Worm (Caenorhabditis elegans) whole organism, young adult: Measurements from ENCODE around the gene srh-234.

Source experiments
- B0019.2 ChIP-seq: fragments of 200-800 bp; sonication (Bioruptor generic); conservative IDR thresholded peaks from 2 replicates; pipeline ENCODE4 v1.3.6; 2022; ENCODE audit warnings: missing genetic modification reagents, missing genetic modification characterization, missing compliant biosample characterization
- C17E4.6 ChIP-seq: fragments of 200-800 bp; sonication (Bioruptor generic); IDR thresholded peaks from 2 replicates; pipeline ENCODE4 v1.3.6; 2022; ENCODE audit warnings: missing genetic modification reagents, missing genetic modification characterization, missing compliant biosample characterization
- F10E7.11 ChIP-seq: sonication (generic microtip); optimal IDR thresholded peaks from 2 replicates; lab custom pipeline; 2017; ENCODE audit warnings: mild to moderate bottlenecking, missing genetic modification characterization, moderate library complexity, missing compliant biosample characterization
- F22D6.2 ChIP-seq: sonication (generic microtip); optimal IDR thresholded peaks from 2 replicates; lab custom pipeline; 2016; ENCODE audit warnings: mild to moderate bottlenecking, missing genetic modification characterization, missing compliant biosample characterization
- F23B12.7 ChIP-seq: sonication (generic microtip); optimal IDR thresholded peaks from 2 replicates; lab custom pipeline; 2017; ENCODE audit warnings: missing genetic modification characterization, mild to moderate bottlenecking, missing compliant biosample characterization, antibody characterized with exemption, moderate library complexity; ENCODE audit not compliant: insufficient read depth
- F33H1.4 ChIP-seq: fragments of 200-800 bp; sonication (Bioruptor generic); IDR thresholded peaks from 2 replicates; pipeline ENCODE4 v1.3.6; 2022; ENCODE audit warnings: missing genetic modification reagents, missing genetic modification characterization, missing compliant biosample characterization
- F57A8.1 ChIP-seq: fragments of 200-800 bp; sonication (Bioruptor generic); optimal IDR thresholded peaks from 2 replicates; lab custom pipeline; 2018; ENCODE audit warnings: mild to moderate bottlenecking, missing genetic modification characterization, moderate library complexity, missing compliant biosample characterization
- K11D2.4 ChIP-seq: fragments of 200-800 bp; sonication (Bioruptor generic); IDR thresholded peaks from 2 replicates; pipeline ENCODE4 v1.3.6; 2022; ENCODE audit warnings: missing genetic modification reagents, missing genetic modification characterization, missing compliant biosample characterization
- T26A5.8 ChIP-seq: sonication (generic microtip); optimal IDR thresholded peaks from 2 replicates; lab custom pipeline; 2016; ENCODE audit warnings: missing genetic modification characterization, missing compliant biosample characterization
- Y79H2A.3 ChIP-seq: fragments of 200-800 bp; sonication (Bioruptor generic); conservative IDR thresholded peaks from 2 replicates; pipeline ENCODE4 v1.3.6; 2022; ENCODE audit warnings: missing genetic modification reagents, missing genetic modification characterization, missing compliant biosample characterization
- atf-7 ChIP-seq: sonication (generic microtip); optimal IDR thresholded peaks from 2 replicates; lab custom pipeline; 2017; ENCODE audit warnings: mild to moderate bottlenecking, missing genetic modification characterization, missing compliant biosample characterization
- attf-3 ChIP-seq: fragments of 200-800 bp; sonication (Bioruptor generic); conservative IDR thresholded peaks from 2 replicates; pipeline ENCODE4 v1.3.6; 2022; ENCODE audit warnings: missing genetic modification reagents, missing genetic modification characterization, missing compliant biosample characterization
- ceh-100 ChIP-seq: fragments of 200-800 bp; sonication (Bioruptor generic); IDR thresholded peaks from 2 replicates; pipeline ENCODE4 v1.3.6; 2022; ENCODE audit warnings: missing genetic modification reagents, missing genetic modification characterization, missing compliant biosample characterization
- fkh-3 ChIP-seq: sonication (generic microtip); optimal IDR thresholded peaks from 2 replicates; lab custom pipeline; 2016; ENCODE audit warnings: mild to moderate bottlenecking, missing genetic modification characterization, missing compliant biosample characterization
- hlh-12 ChIP-seq: sonication (generic microtip); optimal IDR thresholded peaks from 2 replicates; lab custom pipeline; 2016; ENCODE audit warnings: missing genetic modification characterization, missing compliant biosample characterization
- let-526 ChIP-seq: fragments of 200-800 bp; sonication (Bioruptor generic); IDR thresholded peaks from 2 replicates; pipeline ENCODE4 v1.3.6; 2022; ENCODE audit warnings: missing genetic modification reagents, missing genetic modification characterization, missing compliant biosample characterization
- lin-26 ChIP-seq: fragments of 200-800 bp; sonication (Bioruptor generic); IDR thresholded peaks from 2 replicates; pipeline ENCODE4 v1.3.6; 2022; ENCODE audit warnings: missing genetic modification reagents, missing genetic modification characterization, missing compliant biosample characterization
- lir-1 ChIP-seq: fragments of 200-800 bp; sonication (Bioruptor generic); conservative IDR thresholded peaks from 2 replicates; pipeline ENCODE4 v1.3.6; 2022; ENCODE audit warnings: missing genetic modification reagents, missing genetic modification characterization, missing compliant biosample characterization
- lsl-1 ChIP-seq: fragments of 200-800 bp; sonication (Bioruptor generic); optimal IDR thresholded peaks from 2 replicates; lab custom pipeline; 2018; ENCODE audit warnings: mild to moderate bottlenecking, missing genetic modification characterization, moderate library complexity, missing compliant biosample characterization
- lsy-27 ChIP-seq: sonication (generic microtip); optimal IDR thresholded peaks from 2 replicates; lab custom pipeline; 2017; ENCODE audit warnings: missing genetic modification characterization, mild to moderate bottlenecking, missing compliant biosample characterization, antibody characterized with exemption, missing genotype, borderline replicate concordance; ENCODE audit not compliant: insufficient read depth
- mes-4 ChIP-seq: sonication (generic microtip); optimal IDR thresholded peaks from 2 replicates; lab custom pipeline; 2016; ENCODE audit warnings: missing genotype, missing genetic modification characterization, missing compliant biosample characterization
- nfyb-1 ChIP-seq: fragments of 200-800 bp; sonication (Bioruptor generic); IDR thresholded peaks from 2 replicates; pipeline ENCODE4 v1.3.6; 2022; ENCODE audit warnings: missing genetic modification reagents, missing genetic modification characterization, missing compliant biosample characterization
- pbrm-1 ChIP-seq: fragments of 200-800 bp; sonication (Bioruptor generic); IDR thresholded peaks from 2 replicates; pipeline ENCODE4 v1.3.6; 2022; ENCODE audit warnings: missing genetic modification reagents, missing genetic modification characterization, missing compliant biosample characterization
- rec-8 ChIP-seq, 2 experiments: sonication (generic microtip); optimal IDR thresholded peaks; 2 replicates each; lab custom pipeline; 2016; ENCODE audit warnings: mild to moderate bottlenecking in 2 of 2, missing genetic modification characterization in 2 of 2, missing genetic modification reagents in 2 of 2, missing genotype in 2 of 2, missing biosample characterization in 1 of 2, missing compliant biosample characterization in 1 of 2, moderate library complexity in 1 of 2
- repo-1 ChIP-seq: sonication (generic microtip); optimal IDR thresholded peaks from 2 replicates; lab custom pipeline; 2017; ENCODE audit warnings: mild to moderate bottlenecking, missing genetic modification characterization, missing compliant biosample characterization
- snpc-1.1 ChIP-seq: sonication (generic microtip); optimal IDR thresholded peaks from 2 replicates; lab custom pipeline; 2017; ENCODE audit warnings: missing genetic modification characterization, mild to moderate bottlenecking, missing compliant biosample characterization, antibody characterized with exemption, moderate library complexity, missing genotype, missing genetic modification reagents; ENCODE audit not compliant: insufficient read depth
- snpc-4 ChIP-seq, 5 experiments: fragments of 150-350 bp in 1 of 5; sonication (generic microtip) in 4 of 5; optimal IDR thresholded peaks; 2 replicates each; lab custom pipeline; 2014 to 2018; ENCODE audit warnings: missing genetic modification characterization in 5 of 5, missing biosample characterization in 3 of 5, antibody characterized with exemption in 2 of 5, mild to moderate bottlenecking in 2 of 5, missing compliant biosample characterization in 2 of 5, missing genotype in 2 of 5, moderate library complexity in 2 of 5, missing genetic modification reagents in 1 of 5
- tbx-9 ChIP-seq: sonication (generic microtip); optimal IDR thresholded peaks from 2 replicates; lab custom pipeline; 2016; ENCODE audit warnings: borderline replicate concordance, missing genetic modification characterization, inconsistent platforms, missing compliant biosample characterization
- unc-130 ChIP-seq: sonication (generic microtip); optimal IDR thresholded peaks from 2 replicates; lab custom pipeline; 2016; ENCODE audit warnings: missing genetic modification reagents, missing genetic modification characterization, missing compliant biosample characterization
- ztf-18 ChIP-seq: sonication (generic microtip); optimal IDR thresholded peaks from 2 replicates; lab custom pipeline; 2016; ENCODE audit warnings: missing genotype, mild to moderate bottlenecking, missing genetic modification characterization, missing compliant biosample characterization
- ztf-22 ChIP-seq: fragments of 200-800 bp; sonication (Bioruptor generic); optimal IDR thresholded peaks from 2 replicates; lab custom pipeline; 2018; ENCODE audit warnings: mild to moderate bottlenecking, missing genetic modification characterization, moderate library complexity, missing compliant biosample characterization
- ztf-25 ChIP-seq: fragments of 200-800 bp; sonication (Bioruptor generic); IDR thresholded peaks from 2 replicates; pipeline ENCODE4 v1.3.6; 2022; ENCODE audit warnings: missing genetic modification reagents, missing genetic modification characterization, missing compliant biosample characterization
- ztf-28 ChIP-seq: fragments of 200-800 bp; sonication (Bioruptor generic); IDR thresholded peaks from 2 replicates; pipeline ENCODE4 v1.3.6; 2022; ENCODE audit warnings: missing genetic modification reagents, missing genetic modification characterization, missing compliant biosample characterization
- ztf-3 ChIP-seq: fragments of 200-800 bp; sonication (Bioruptor generic); optimal IDR thresholded peaks from 2 replicates; lab custom pipeline; 2018; ENCODE audit warnings: mild to moderate bottlenecking, missing genetic modification characterization, missing compliant biosample characterization

The srh-234 gene

DNA sequence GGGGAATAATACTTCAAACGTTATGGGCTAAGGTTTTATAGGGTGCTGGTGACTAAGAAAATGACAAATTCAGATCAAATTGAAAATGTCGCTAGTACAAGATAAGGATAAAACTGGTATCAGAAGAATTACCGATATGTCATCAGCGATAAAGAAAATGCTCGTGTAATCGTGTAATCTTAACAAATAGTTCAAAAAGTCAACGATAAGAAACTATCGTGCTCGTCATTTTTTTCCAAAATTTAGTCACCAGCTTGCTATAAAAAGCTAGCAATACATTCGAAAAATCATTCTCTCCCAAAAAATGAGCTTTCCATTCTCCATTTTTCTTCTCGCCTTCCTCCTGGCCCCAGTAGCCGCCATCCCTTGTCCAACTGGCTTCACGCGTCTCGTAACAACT, 13.9 kb downstream of the srh-234 start, which contains the start of gene clec-45 (continued):
- TF ChIP-seq nfyb-1 (GFP tag; lab: Robert Waterston, UW), result no peak
- TF ChIP-seq, all 124 proteins: peak for 0

DNA sequence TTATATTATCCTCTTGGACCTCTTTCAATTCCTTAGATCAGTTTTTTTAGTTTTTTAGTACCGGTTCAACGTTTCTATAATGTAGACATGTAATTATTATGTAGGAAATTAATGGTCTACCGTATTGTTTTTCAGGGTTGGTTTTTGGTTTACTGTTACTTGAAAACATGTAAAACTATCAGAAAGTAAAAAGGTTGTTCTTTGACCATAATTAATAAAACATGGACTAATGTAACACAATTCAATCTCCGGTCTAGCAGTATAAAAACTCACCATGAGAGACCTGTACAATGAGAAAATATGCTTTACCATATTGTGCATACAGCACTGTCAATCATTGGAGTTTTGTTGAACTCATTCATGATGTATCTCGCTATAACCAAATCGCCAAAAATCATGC, 16.2 kb downstream of the srh-234 start, which contains the start of gene srd-29:
Gene srd-29, plus strand, starts transcription at position 301 of the 400 bp plus-strand sequence.
- TF ChIP-seq C17E4.6 (no peak), K11D2.4 (GFP tag; lab: Robert Waterston, UW) (no peak), pbrm-1 (GFP tag; lab: Robert Waterston, UW) (no peak), fkh-3 (no peak), F22D6.2 (tag; lab: Kevin White, UChicago) (no peak), F33H1.4 (GFP tag; lab: Robert Waterston, UW) (no peak), F57A8.1 (no peak), lsl-1 (GFP tag; lab: Kevin White, UChicago) (no peak), F10E7.11 (tag; lab: Kevin White, UChicago) (no peak), ceh-100 (no peak), ztf-28 (GFP tag; lab: Robert Waterston, UW) (no peak), lsy-27 (tag; lab: Kevin White, UChicago) (no peak), mes-4 (tag; lab: Kevin White, UChicago) (no peak), repo-1 (tag; lab: Kevin White, UChicago) (no peak), ztf-18 (no peak)
- TF ChIP-seq, all 124 proteins: peak for 0

DNA sequence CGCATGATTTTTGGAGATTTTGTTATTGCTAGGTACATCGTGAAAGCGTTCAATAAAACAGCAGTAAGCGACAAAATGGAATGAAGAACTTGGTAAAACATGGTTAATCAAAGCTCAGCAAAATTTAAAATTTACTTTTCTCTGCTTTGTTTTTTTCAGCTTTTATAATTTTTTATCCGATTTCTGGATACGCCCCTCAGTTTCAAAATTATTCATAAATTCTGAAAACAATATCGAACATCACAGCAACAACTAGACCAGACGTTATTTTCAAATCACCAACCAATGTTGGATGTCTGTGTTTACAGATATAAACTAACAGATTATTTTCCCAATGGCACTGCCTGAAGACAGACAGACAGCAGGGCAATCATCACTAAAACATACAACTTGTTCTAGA, 17.0 kb downstream of the srh-234 start, which contains the start of gene srd-31:
Gene srd-31, minus strand, starts transcription at position 101 of the 400 bp plus-strand sequence.
- TF ChIP-seq repo-1 (tag; lab: Kevin White, UChicago) (no peak), rec-8 (tag; optimal IDR thresholded peaks at IDR 0.05; lab: Kevin White, UChicago) (no peak), tbx-9 (tag; lab: Kevin White, UChicago) (no peak), B0019.2 (GFP tag; lab: Robert Waterston, UW) (no peak), ztf-3 (GFP tag; lab: Kevin White, UChicago) (no peak), attf-3 (no peak), ztf-22 (GFP tag; lab: Kevin White, UChicago) (no peak), atf-7 (tag; lab: Kevin White, UChicago) (no peak), F23B12.7 (tag; lab: Kevin White, UChicago) (no peak), let-526 (GFP tag; lab: Robert Waterston, UW) (no peak), lin-26 (no peak), snpc-4 (GFP tag; optimal IDR thresholded peaks at IDR 0.05; lab: Kevin White, UChicago) (no peak), snpc-4 (tag; optimal IDR thresholded peaks at IDR 0.05; lab: Kevin White, UChicago) (no peak), Y79H2A.3 (GFP tag; lab: Robert Waterston, UW) (no peak), unc-130 (GFP tag; lab: Kevin White, UChicago) (no peak), T26A5.8 (tag; lab: Kevin White, UChicago) (no peak)

DNA sequence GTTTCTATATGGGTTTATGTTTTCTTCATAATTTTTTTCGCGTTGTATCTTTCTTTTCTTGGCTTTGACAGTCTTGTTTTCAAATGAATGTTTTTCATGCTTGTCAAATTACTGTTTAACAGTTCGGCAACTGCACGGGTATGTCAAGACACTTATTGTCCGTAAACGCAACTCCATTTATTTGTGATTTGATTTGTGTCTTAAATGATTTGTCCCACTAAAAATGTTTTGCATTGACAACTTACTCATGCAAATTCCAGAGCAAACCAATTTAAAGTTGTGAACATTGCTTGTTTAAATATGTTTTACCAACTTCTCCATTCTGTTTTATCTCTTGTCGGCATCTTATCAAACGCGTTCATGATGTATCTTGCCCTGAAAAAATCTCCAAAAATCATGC, 19.9 kb downstream of the srh-234 start, which contains the start of gene srd-25:
Gene srd-25, plus strand, starts transcription at position 301 of the 400 bp plus-strand sequence.
- TF ChIP-seq snpc-1.1 (tag; lab: Kevin White, UChicago) (no peak), F10E7.11 (tag; lab: Kevin White, UChicago) (no peak), let-526 (GFP tag; lab: Robert Waterston, UW) (no peak), hlh-12 (tag; lab: Kevin White, UChicago) (no peak), ztf-25 (GFP tag; lab: Robert Waterston, UW) (no peak), lir-1 (GFP tag; lab: Robert Waterston, UW) (no peak)
- TF ChIP-seq, all 124 proteins: peak for 0
